Worm (Caenorhabditis elegans): Measurements from ENCODE around the gene sir-2.3.

Gene sir-2.3

ce11 chrX:13347251-13347650 is 15.8 kb downstream of the sir-2.3 start:
- peak; percentile 71 for TF ChIP-seq mxl-3 (GFP tag; optimal IDR thresholded peaks at IDR 0.05)
- TF ChIP-seq fos-1 (tag; optimal IDR thresholded peaks at IDR 0.05): no peak

ce11 chrX:13348417-13348816 is 16.9 kb downstream of the sir-2.3 start:
- TF ChIP-seq dve-1 (tag; optimal IDR thresholded peaks at IDR 0.05; ENCODE audit: insufficient read depth) (peak; percentile 88), ceh-28 (tag; optimal IDR thresholded peaks at IDR 0.05) (no peak), php-3 (GFP tag; IDR thresholded peaks at IDR 0.05) (peak; percentile 30; the same call in 1 of the 2 replicates), ztf-7 (tag; optimal IDR thresholded peaks at IDR 0.05) (peak; percentile 94), nhr-6 (tag; optimal IDR thresholded peaks at IDR 0.05) (peak; percentile 34), nhr-48 (tag; optimal IDR thresholded peaks at IDR 0.05) (peak; percentile 78), hlh-30 (tag; optimal IDR thresholded peaks at IDR 0.05; ENCODE audit: insufficient read depth) (peak; percentile 88), nhr-77 (tag; optimal IDR thresholded peaks at IDR 0.05) (peak; percentile 35), mep-1 (tag; optimal IDR thresholded peaks at IDR 0.05) (peak; percentile 79), ces-1 (GFP tag; optimal IDR thresholded peaks at IDR 0.05) (no peak), dpl-1 (GFP tag; optimal IDR thresholded peaks at IDR 0.05) (peak; percentile 11), nhr-10 (tag; optimal IDR thresholded peaks at IDR 0.05) (peak; percentile 92), mxl-2 (GFP tag; conservative IDR thresholded peaks at IDR 0.05) (0 out of 2 replicates have a peak, but pooled peaks have one; percentile 6), hif-1 (tag; optimal IDR thresholded peaks at IDR 0.05) (peak in 1 of 2 experiments; percentile 72), ceh-20 (GFP tag; IDR thresholded peaks at IDR 0.05) (peak; percentile 66), hmg-1.1 (GFP tag; IDR thresholded peaks at IDR 0.05) (no peak), R02D3.7 (tag; optimal IDR thresholded peaks at IDR 0.05) (no peak), T26A8.4 (GFP tag; IDR thresholded peaks at IDR 0.05) (no peak), cey-2 (tag; optimal IDR thresholded peaks at IDR 0.05; ENCODE audit: borderline replicate concordance, insufficient read depth) (peak; percentile 64), ctbp-1 (GFP tag; IDR thresholded peaks at IDR 0.05) (no peak), set-16 (GFP tag; IDR thresholded peaks at IDR 0.05) (no peak), daf-16 (GFP tag; optimal IDR thresholded peaks at IDR 0.05) (no peak), daf-16 (tag; optimal IDR thresholded peaks at IDR 0.05) (peak; percentile 67), nhr-11 (tag; optimal IDR thresholded peaks at IDR 0.05) (peak; percentile 42), lin-39 (tag; optimal IDR thresholded peaks at IDR 0.05) (no peak), nhr-28 (tag; optimal IDR thresholded peaks at IDR 0.05) (peak; percentile 97), aha-1 (tag) (peak; percentile 93), hlh-11 (tag; optimal IDR thresholded peaks at IDR 0.05) (peak; percentile 85), daf-19 (GFP tag; conservative IDR thresholded peaks at IDR 0.05) (no peak), tra-1 (GFP tag; IDR thresholded peaks at IDR 0.05) (0 out of 2 replicates have a peak, but pooled peaks have one; percentile 12), zag-1 (tag; optimal IDR thresholded peaks at IDR 0.05) (no peak), arid-1 (GFP tag; conservative IDR thresholded peaks at IDR 0.05) (no peak), mdt-29 (GFP tag; IDR thresholded peaks at IDR 0.05) (0 out of 2 replicates have a peak, but pooled peaks have one; percentile 29), mes-2 (tag; optimal IDR thresholded peaks at IDR 0.05; ENCODE audit: poor library complexity, severe bottlenecking) (peak; percentile 41), nhr-76 (tag; optimal IDR thresholded peaks at IDR 0.05) (no peak), T20F7.1 (GFP tag; optimal IDR thresholded peaks at IDR 0.05) (peak; percentile 56), lsy-2 (tag; optimal IDR thresholded peaks at IDR 0.05) (peak in 1 of 2 experiments; percentile 79), vab-7 (GFP tag; IDR thresholded peaks at IDR 0.05) (no peak), Y75B8A.6 (GFP tag; IDR thresholded peaks at IDR 0.05) (no peak), gei-8 (GFP tag; optimal IDR thresholded peaks at IDR 0.05) (no peak), F26F4.8 (GFP tag; conservative IDR thresholded peaks at IDR 0.05) (no peak), mxl-3 (GFP tag; optimal IDR thresholded peaks at IDR 0.05) (peak; percentile 98), dmd-6 (GFP tag; IDR thresholded peaks at IDR 0.05) (peak; percentile 80), mdl-1 (tag; optimal IDR thresholded peaks at IDR 0.05) (peak in 1 of 2 experiments; percentile 81)

Data from whole organism, L4 larva.